Worm (Caenorhabditis elegans): ENCODE results near the gene Y46E12A.3.

DNA sequence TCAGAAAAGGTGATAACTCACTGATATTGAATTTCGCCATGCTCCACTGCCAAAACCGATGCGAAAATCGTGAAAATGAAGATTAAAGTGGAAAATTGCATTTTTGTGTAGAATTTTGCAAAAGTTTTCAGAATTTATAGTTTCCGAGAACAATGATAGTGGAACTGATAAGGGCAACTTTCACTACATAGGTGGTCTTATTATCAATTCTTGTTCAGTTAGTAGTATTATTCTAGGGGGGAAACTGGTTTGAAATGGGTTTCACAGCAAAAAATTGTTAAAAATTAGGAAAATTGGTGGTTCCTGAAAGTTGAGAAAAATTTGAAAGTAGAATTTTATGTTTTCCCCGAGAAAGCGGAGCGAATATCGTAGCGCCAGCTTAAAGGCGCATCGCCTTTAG, 3.4 kb upstream of the Y46E12A.3 start, which contains the start of gene Y46E12A.5:
- no peak for TF ChIP-seq nhr-76 (tag; optimal IDR thresholded peaks at IDR 0.05)
- no peak for TF ChIP-seq pha-4 (tag; optimal IDR thresholded peaks at IDR 0.05)
- no peak for TF ChIP-seq ama-1 (optimal IDR thresholded peaks at IDR 0.05)
- no peak for TF ChIP-seq tbx-2 (tag; optimal IDR thresholded peaks at IDR 0.05)
- no peak for TF ChIP-seq ztf-11 (tag; optimal IDR thresholded peaks at IDR 0.05)
- TF ChIP-seq lin-39 (tag; optimal IDR thresholded peaks at IDR 0.05): no peak
- TF ChIP-seq egl-5 (tag; optimal IDR thresholded peaks at IDR 0.05): no peak
- TF ChIP-seq nhr-25 (tag; optimal IDR thresholded peaks at IDR 0.05): no peak
- no peak for TF ChIP-seq unc-62 (GFP tag; optimal IDR thresholded peaks at IDR 0.05)
- no peak for TF ChIP-seq elt-3 (tag; optimal IDR thresholded peaks at IDR 0.05)
- TF ChIP-seq zag-1 (tag; optimal IDR thresholded peaks at IDR 0.05): no peak
- TF ChIP-seq nhr-237 (tag; optimal IDR thresholded peaks at IDR 0.05): no peak
- no peak for TF ChIP-seq unc-39 (tag; optimal IDR thresholded peaks at IDR 0.05)
